Worm (Caenorhabditis elegans) whole organism, L4 larva: ENCODE measurements around the gene rsks-1.

Experiments
- Y5F2A.4 ChIP-seq: fragments of 200-800 bp; sonication (Bioruptor generic); optimal IDR thresholded peaks from 2 replicates; lab custom pipeline; 2018; ENCODE audit warnings: mild to moderate bottlenecking, missing genetic modification characterization, missing compliant biosample characterization
- ceh-62 ChIP-seq: sonication (generic microtip); optimal IDR thresholded peaks from 2 replicates; lab custom pipeline; 2017; ENCODE audit warnings: missing biosample characterization, missing genetic modification characterization
- daf-12 ChIP-seq: fragments of 150-350 bp; optimal IDR thresholded peaks from 2 replicates; lab custom pipeline; 2014; ENCODE audit warnings: missing biosample characterization, missing genetic modification reagents, missing genetic modification characterization
- jun-1 ChIP-seq: fragments of 150-350 bp; optimal IDR thresholded peaks from 2 replicates; lab custom pipeline; 2014; ENCODE audit warnings: missing biosample characterization, missing genetic modification reagents, missing genetic modification characterization
- nhr-10 ChIP-seq: fragments of 150-350 bp; optimal IDR thresholded peaks from 2 replicates; lab custom pipeline; 2014; ENCODE audit warnings: missing biosample characterization, missing genetic modification characterization
- ztf-11 ChIP-seq: fragments of 150-350 bp; optimal IDR thresholded peaks from 2 replicates; lab custom pipeline; 2014; ENCODE audit warnings: missing biosample characterization, missing genetic modification characterization

DNA sequence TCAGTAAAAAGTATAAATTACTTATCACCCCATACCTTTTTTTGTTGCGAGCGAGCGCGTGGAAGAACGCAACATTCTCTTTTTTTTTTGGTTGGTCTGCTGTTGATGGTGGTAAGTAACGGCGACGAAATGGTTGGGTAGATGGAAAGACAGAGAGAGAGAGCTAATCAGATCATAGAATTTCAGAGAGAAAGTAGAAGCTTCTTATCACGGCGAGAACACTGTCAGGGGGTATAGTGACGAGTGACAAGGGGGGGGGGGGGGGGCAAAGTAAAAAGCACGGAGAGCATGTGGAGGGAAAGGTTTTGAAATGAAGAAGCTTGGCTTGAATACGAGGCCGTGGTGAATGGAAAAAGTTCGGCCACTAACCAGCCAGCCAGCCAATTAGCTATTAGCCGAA, 47.6 kb upstream of the rsks-1 start:
- TF ChIP-seq ceh-62 (tag; lab: Kevin White, UChicago): no peak
- TF ChIP-seq ztf-11 (tag; lab: Kevin White, UChicago): no peak
- no peak for TF ChIP-seq Y5F2A.4 (GFP tag; lab: Kevin White, UChicago)
- no peak for TF ChIP-seq nhr-10 (tag; lab: Kevin White, UChicago)
- TF ChIP-seq jun-1 (tag; lab: Kevin White, UChicago): no peak
- TF ChIP-seq daf-12: no peak
